Worm (Caenorhabditis elegans) whole organism, late embryonic: ENCODE data around the gene Y49F6C.7.

ENCODE experiments used
- C08G9.2 ChIP-seq: sonication (generic microtip); optimal IDR thresholded peaks from 2 replicates; lab custom pipeline; 2016; ENCODE audit warnings: mild to moderate bottlenecking, missing genetic modification characterization, moderate library complexity, missing compliant biosample characterization
- C38D4.7 ChIP-seq: fragments of 200-800 bp; sonication (Bioruptor generic); optimal IDR thresholded peaks from 2 replicates; lab custom pipeline; 2018; ENCODE audit warnings: mild to moderate bottlenecking, missing genetic modification characterization, moderate library complexity, missing compliant biosample characterization
- K02D7.2 ChIP-seq: sonication (generic microtip); optimal IDR thresholded peaks from 2 replicates; lab custom pipeline; 2017; ENCODE audit warnings: mild to moderate bottlenecking, missing genetic modification characterization, missing compliant biosample characterization
- K09A11.1 ChIP-seq: sonication (generic microtip); optimal IDR thresholded peaks from 2 replicates; lab custom pipeline; 2017; ENCODE audit warnings: antibody characterized with exemption, mild to moderate bottlenecking, missing genetic modification characterization, missing compliant biosample characterization; ENCODE audit not compliant: insufficient read depth
- T23F11.4 ChIP-seq: fragments of 200-800 bp; sonication (Bioruptor generic); optimal IDR thresholded peaks from 2 replicates; lab custom pipeline; 2018; ENCODE audit warnings: mild to moderate bottlenecking, missing genetic modification characterization, missing compliant biosample characterization
- Y22D7AL.16 ChIP-seq: sonication (generic microtip); optimal IDR thresholded peaks from 2 replicates; lab custom pipeline; 2016; ENCODE audit warnings: missing genetic modification characterization, missing compliant biosample characterization
- ama-1 ChIP-seq: fragments of 150-350 bp; optimal IDR thresholded peaks from 2 replicates; lab custom pipeline; 2014
- ceh-18 ChIP-seq: sonication (generic microtip); optimal IDR thresholded peaks from 2 replicates; lab custom pipeline; 2016; ENCODE audit warnings: missing genetic modification characterization, missing compliant biosample characterization
- ceh-19 ChIP-seq: fragments of 200-800 bp; sonication (Bioruptor generic); optimal IDR thresholded peaks from 2 replicates; lab custom pipeline; 2018; ENCODE audit warnings: mild to moderate bottlenecking, missing genetic modification characterization, missing compliant biosample characterization
- ceh-2 ChIP-seq: sonication (generic microtip); optimal IDR thresholded peaks from 2 replicates; lab custom pipeline; 2016; ENCODE audit warnings: missing genotype, missing genetic modification characterization, missing compliant biosample characterization
- ceh-22 ChIP-seq: sonication (generic microtip); optimal IDR thresholded peaks from 2 replicates; lab custom pipeline; 2017; ENCODE audit warnings: missing biosample characterization, missing genetic modification characterization
- ceh-24 ChIP-seq: sonication (generic microtip); optimal IDR thresholded peaks from 2 replicates; lab custom pipeline; 2016; ENCODE audit warnings: mild to moderate bottlenecking, missing genetic modification characterization, missing compliant biosample characterization
- ceh-30 ChIP-seq: fragments of 150-350 bp; optimal IDR thresholded peaks from 2 replicates; lab custom pipeline; 2014; ENCODE audit warnings: missing biosample characterization, missing genetic modification characterization
- ceh-31 ChIP-seq: sonication (generic microtip); optimal IDR thresholded peaks from 2 replicates; lab custom pipeline; 2016; ENCODE audit warnings: missing genetic modification characterization, missing compliant biosample characterization
- ceh-34 ChIP-seq: sonication (generic microtip); optimal IDR thresholded peaks from 2 replicates; lab custom pipeline; 2016; ENCODE audit warnings: mild to moderate bottlenecking, missing genetic modification characterization, missing compliant biosample characterization
- ceh-45 ChIP-seq: fragments of 200-800 bp; sonication (Bioruptor generic); IDR thresholded peaks from 2 replicates; pipeline ENCODE4 v1.3.6; 2022; ENCODE audit warnings: missing genetic modification reagents, missing genetic modification characterization, missing compliant biosample characterization
- ceh-48 ChIP-seq: sonication (generic microtip); optimal IDR thresholded peaks from 2 replicates; lab custom pipeline; 2016; ENCODE audit warnings: missing genetic modification characterization, inconsistent platforms, missing compliant biosample characterization
- ceh-6 ChIP-seq: fragments of 200-800 bp; sonication (Bioruptor generic); optimal IDR thresholded peaks from 2 replicates; lab custom pipeline; 2018; ENCODE audit warnings: mild to moderate bottlenecking, missing genetic modification characterization, missing compliant biosample characterization
- che-1 ChIP-seq: sonication (generic microtip); optimal IDR thresholded peaks from 2 replicates; lab custom pipeline; 2016; ENCODE audit warnings: mild to moderate bottlenecking, missing genetic modification characterization, missing compliant biosample characterization
- ets-4 ChIP-seq: sonication (generic microtip); optimal IDR thresholded peaks from 2 replicates; lab custom pipeline; 2016; ENCODE audit warnings: missing genetic modification characterization, missing compliant biosample characterization
- eyg-1 ChIP-seq: sonication (generic microtip); optimal IDR thresholded peaks from 2 replicates; lab custom pipeline; 2016; ENCODE audit warnings: missing genotype, missing genetic modification characterization, missing compliant biosample characterization
- fkh-6 ChIP-seq: sonication (generic microtip); optimal IDR thresholded peaks from 2 replicates; lab custom pipeline; 2016; ENCODE audit warnings: missing genetic modification characterization, missing compliant biosample characterization
- hlh-13 ChIP-seq: fragments of 200-800 bp; sonication (Bioruptor generic); optimal IDR thresholded peaks from 2 replicates; lab custom pipeline; 2018; ENCODE audit warnings: mild to moderate bottlenecking, missing genetic modification characterization, missing compliant biosample characterization
- hlh-6 ChIP-seq: sonication (generic microtip); optimal IDR thresholded peaks from 2 replicates; lab custom pipeline; 2016; ENCODE audit warnings: missing genotype, missing genetic modification characterization, missing compliant biosample characterization
- lin-11 ChIP-seq: fragments of 200-800 bp; sonication (Bioruptor generic); optimal IDR thresholded peaks from 2 replicates; lab custom pipeline; 2018; ENCODE audit warnings: mild to moderate bottlenecking, missing genetic modification characterization, missing compliant biosample characterization
- pat-9 ChIP-seq: fragments of 200-800 bp; sonication (Bioruptor generic); optimal IDR thresholded peaks from 2 replicates; lab custom pipeline; 2018; ENCODE audit warnings: mild to moderate bottlenecking, missing genetic modification characterization, moderate library complexity, missing compliant biosample characterization
- pax-1 ChIP-seq: fragments of 150-350 bp; optimal IDR thresholded peaks from 2 replicates; lab custom pipeline; 2014; ENCODE audit warnings: missing biosample characterization, missing genetic modification characterization
- pha-2 ChIP-seq: sonication (generic microtip); optimal IDR thresholded peaks from 2 replicates; lab custom pipeline; 2017; ENCODE audit warnings: mild to moderate bottlenecking, missing genetic modification characterization, missing compliant biosample characterization
- pha-4 ChIP-seq: fragments of 150-350 bp; optimal IDR thresholded peaks from 2 replicates; lab custom pipeline; 2018; ENCODE audit warnings: missing biosample characterization, missing genetic modification reagents, missing genetic modification characterization
- pqm-1 ChIP-seq: sonication (generic microtip); optimal IDR thresholded peaks from 2 replicates; lab custom pipeline; 2016; ENCODE audit warnings: missing genetic modification characterization, missing compliant biosample characterization
- pros-1 ChIP-seq: fragments of 150-350 bp; optimal IDR thresholded peaks from 2 replicates; lab custom pipeline; 2014; ENCODE audit warnings: missing biosample characterization, missing genetic modification reagents, missing genetic modification characterization
- sox-2 ChIP-seq: fragments of 200-800 bp; sonication (Bioruptor generic); IDR thresholded peaks from 2 replicates; pipeline ENCODE4 v1.3.6; 2022; ENCODE audit warnings: missing genetic modification reagents, missing genetic modification characterization, missing compliant biosample characterization
- sox-4 ChIP-seq: sonication (generic microtip); optimal IDR thresholded peaks from 2 replicates; lab custom pipeline; 2017; ENCODE audit warnings: mild to moderate bottlenecking, missing genetic modification characterization, inconsistent platforms, missing compliant biosample characterization
- syd-9 ChIP-seq: sonication (generic microtip); optimal IDR thresholded peaks from 2 replicates; lab custom pipeline; 2016; ENCODE audit warnings: mild to moderate bottlenecking, missing genetic modification characterization, moderate library complexity, missing compliant biosample characterization
- ttx-3 ChIP-seq: sonication (generic microtip); optimal IDR thresholded peaks from 2 replicates; lab custom pipeline; 2016; ENCODE audit warnings: missing genetic modification reagents, missing genetic modification characterization, missing compliant biosample characterization
- unc-42 ChIP-seq: sonication (generic microtip); optimal IDR thresholded peaks from 2 replicates; lab custom pipeline; 2016; ENCODE audit warnings: missing genotype, missing genetic modification characterization, missing compliant biosample characterization
- unc-86 ChIP-seq: sonication (generic microtip); optimal IDR thresholded peaks from 2 replicates; lab custom pipeline; 2016; ENCODE audit warnings: missing genetic modification characterization, missing compliant biosample characterization

Y49F6C.7 gene

DNA sequence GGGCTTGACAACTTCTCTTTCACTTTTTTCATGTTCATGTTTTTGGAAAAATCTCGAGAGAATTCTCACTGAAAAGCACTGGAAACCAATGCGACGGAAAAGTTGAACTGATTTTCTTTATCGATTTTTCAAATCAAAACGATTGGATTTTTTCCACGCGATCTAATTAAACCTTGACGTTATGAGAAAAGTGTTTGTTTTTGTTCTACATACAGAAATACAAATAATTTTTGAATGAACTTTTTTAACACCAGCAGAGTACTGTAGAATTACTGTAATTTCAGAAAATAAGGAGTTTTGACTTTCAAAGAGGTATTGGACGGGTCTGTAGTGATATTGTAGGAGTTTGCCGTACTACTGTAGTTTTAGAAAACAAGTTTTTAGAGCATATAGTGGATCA, 34.9 kb upstream of the Y49F6C.7 start, which contains the start of gene nep-10:
nep-10 (minus strand) TSS at position 101 of the 400 bp plus-strand sequence.
- no peak for TF ChIP-seq ets-4 (tag; lab: Kevin White, UChicago)
- TF ChIP-seq fkh-6 (tag; lab: Kevin White, UChicago), result no peak
- TF ChIP-seq lin-11 (tag; lab: Kevin White, UChicago), result no peak
- TF ChIP-seq pros-1 (tag; lab: Kevin White, UChicago), result no peak
- TF ChIP-seq T23F11.4 (GFP tag; lab: Kevin White, UChicago), result no peak
- no peak for TF ChIP-seq eyg-1 (tag; lab: Kevin White, UChicago)
- TF ChIP-seq ceh-19 (GFP tag; lab: Kevin White, UChicago), result no peak
- TF ChIP-seq C08G9.2, result no peak
- no peak for TF ChIP-seq ceh-24 (tag; lab: Kevin White, UChicago)
- TF ChIP-seq K09A11.1 (tag; lab: Kevin White, UChicago), result no peak
- no peak for TF ChIP-seq hlh-6
- no peak for TF ChIP-seq unc-86
- no peak for TF ChIP-seq pqm-1 (tag; lab: Kevin White, UChicago)
- TF ChIP-seq pha-4 (tag; lab: Kevin White, UChicago), result no peak
- no peak for TF ChIP-seq pat-9
- no peak for TF ChIP-seq C38D4.7 (GFP tag; lab: Kevin White, UChicago)

DNA sequence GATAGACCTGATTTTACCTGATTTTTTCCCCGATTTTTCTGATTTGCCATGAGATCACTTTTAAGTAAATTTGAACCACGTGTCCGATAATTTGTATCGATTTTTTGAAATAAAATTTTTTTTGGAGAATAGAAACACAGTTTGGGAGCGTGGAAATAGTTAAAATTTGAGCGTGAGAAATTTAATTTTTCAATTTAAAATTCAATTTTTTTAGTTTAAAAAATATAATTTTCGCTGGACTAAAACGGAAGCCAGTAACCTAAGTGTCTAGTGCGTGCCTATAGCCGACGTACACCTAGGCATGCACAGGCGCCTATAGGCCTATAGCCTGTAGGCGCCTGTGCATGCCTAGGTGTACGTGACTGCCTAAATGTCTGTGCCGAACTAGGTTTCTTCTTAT, 31.2 kb upstream of the Y49F6C.7 start, which contains the start of gene nep-9:
nep-9 (minus strand) TSS at position 101 of the 400 bp plus-strand sequence.
- TF ChIP-seq pha-2 (tag; lab: Kevin White, UChicago) (no peak), C08G9.2 (no peak), ceh-2 (tag; lab: Kevin White, UChicago) (no peak), sox-4 (tag; lab: Kevin White, UChicago) (no peak), ceh-45 (no peak), K09A11.1 (tag; lab: Kevin White, UChicago) (no peak), ceh-34 (tag; lab: Kevin White, UChicago) (no peak), pax-1 (tag; lab: Kevin White, UChicago) (no peak), pros-1 (tag; lab: Kevin White, UChicago) (no peak), ets-4 (tag; lab: Kevin White, UChicago) (no peak), C38D4.7 (GFP tag; lab: Kevin White, UChicago) (no peak)

DNA sequence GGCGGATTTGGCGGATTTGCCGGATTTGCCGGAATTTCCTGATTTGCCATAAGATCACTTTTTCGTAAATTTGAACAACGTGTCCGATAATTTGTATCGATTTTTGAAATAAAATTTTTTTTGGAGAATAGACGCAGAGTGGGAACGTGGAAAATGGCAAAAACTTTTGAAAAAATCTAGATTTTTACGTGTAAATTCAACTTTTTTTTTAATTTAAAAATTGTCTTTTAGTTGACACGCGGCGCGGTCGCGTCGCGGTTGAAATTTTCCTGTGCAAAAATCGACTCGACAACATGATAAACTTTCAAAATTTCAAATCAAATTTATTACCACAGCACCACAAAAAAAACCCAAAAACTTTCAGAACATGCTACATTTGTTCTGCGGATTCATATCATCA, 27.5 kb upstream of the Y49F6C.7 start, which contains the start of gene nep-20:
nep-20 (minus strand) TSS at position 101 of the 400 bp plus-strand sequence.
- TF ChIP-seq Y22D7AL.16 (tag; lab: Kevin White, UChicago) (no peak), K02D7.2 (tag; lab: Kevin White, UChicago) (no peak), unc-42 (no peak), eyg-1 (tag; lab: Kevin White, UChicago) (no peak), hlh-13 (GFP tag; lab: Kevin White, UChicago) (no peak), ttx-3 (tag; lab: Kevin White, UChicago) (no peak), ceh-31 (tag; lab: Kevin White, UChicago) (no peak), ama-1 (lab: Kevin White, UChicago) (no peak), ceh-19 (GFP tag; lab: Kevin White, UChicago) (no peak), ceh-30 (tag; lab: Kevin White, UChicago) (no peak), syd-9 (tag; lab: Kevin White, UChicago) (no peak), ceh-6 (GFP tag; lab: Kevin White, UChicago) (no peak), ceh-22 (tag; lab: Kevin White, UChicago) (no peak)
- TF ChIP-seq, all 69 proteins: peak for 0

DNA sequence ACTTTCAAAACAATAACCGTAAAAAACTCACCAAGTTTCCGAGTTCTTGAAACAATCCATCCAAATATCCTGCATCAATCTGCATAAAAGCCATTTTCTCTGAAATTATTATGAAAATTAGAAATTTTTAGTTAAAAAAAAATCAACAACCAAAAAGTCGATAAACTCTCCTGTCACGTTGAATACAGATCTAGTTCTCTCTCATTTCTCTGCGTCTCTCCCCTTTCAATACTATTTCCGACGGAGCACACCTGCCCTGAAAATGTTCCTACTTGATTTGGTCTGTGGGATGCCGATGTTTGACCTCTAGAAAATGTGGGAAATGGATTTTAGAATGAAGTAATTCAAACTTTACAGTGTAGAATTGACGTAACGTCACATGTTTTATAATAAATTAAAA, 19.5 kb upstream of the Y49F6C.7 start, which contains the start of gene T06D4.6:
T06D4.6 (minus strand) TSS at position 101 of the 400 bp plus-strand sequence.
- no peak for TF ChIP-seq ets-4 (tag; lab: Kevin White, UChicago)
- TF ChIP-seq ceh-45, result no peak
- TF ChIP-seq ceh-2 (tag; lab: Kevin White, UChicago), result no peak
- TF ChIP-seq ceh-18 (tag; lab: Kevin White, UChicago), result no peak
- no peak for TF ChIP-seq pax-1 (tag; lab: Kevin White, UChicago)
- TF ChIP-seq pat-9, result no peak
- TF ChIP-seq pqm-1 (tag; lab: Kevin White, UChicago), result no peak
- no peak for TF ChIP-seq ceh-24 (tag; lab: Kevin White, UChicago)
- TF ChIP-seq ceh-48 (tag; lab: Kevin White, UChicago), result no peak
- no peak for TF ChIP-seq sox-2
- TF ChIP-seq pha-2 (tag; lab: Kevin White, UChicago), result no peak
- TF ChIP-seq unc-42, result no peak
- TF ChIP-seq che-1 (tag; lab: Kevin White, UChicago), result no peak
